Worm (Caenorhabditis elegans) whole organism, L1 larva: Measurements from ENCODE around the gene K10H10.7.
A peak's percentile ranks its signal among the peaks of the same experiment; 100 is the strongest.

Experiments used
- C34B4.2 ChIP-seq: sonication (generic microtip); optimal IDR thresholded peaks from 2 replicates; lab custom pipeline; 2017; ENCODE audit warnings: mild to moderate bottlenecking, missing genetic modification characterization, missing compliant biosample characterization
- Y116A8C.19 ChIP-seq: sonication (generic microtip); optimal IDR thresholded peaks from 2 replicates; lab custom pipeline; 2016; ENCODE audit warnings: missing compliant biosample characterization, missing genetic modification characterization, borderline replicate concordance
- aha-1 ChIP-seq: fragments of 150-350 bp; optimal IDR thresholded peaks from 2 replicates; lab custom pipeline; 2014; ENCODE audit warnings: missing biosample characterization, missing genetic modification characterization
- ama-1 ChIP-seq: fragments of 150-350 bp; optimal IDR thresholded peaks from 2 replicates; lab custom pipeline; 2014
- blmp-1 ChIP-seq: fragments of 150-350 bp; optimal IDR thresholded peaks from 2 replicates; lab custom pipeline; 2014; ENCODE audit warnings: missing biosample characterization, missing genetic modification characterization
- ceh-82 ChIP-seq, 3 experiments: fragments of 150-350 bp in 1 of 3; sonication (generic microtip) in 2 of 3; optimal IDR thresholded peaks; 2 replicates each; lab custom pipeline; 2014 to 2017; ENCODE audit warnings: missing biosample characterization in 3 of 3, missing genetic modification characterization in 3 of 3
- ceh-88 ChIP-seq: fragments of 200-800 bp; sonication (Bioruptor generic); IDR thresholded peaks from 2 replicates; pipeline ENCODE4 v1.3.6; 2022; ENCODE audit warnings: missing genetic modification characterization, missing compliant biosample characterization
- ceh-90 ChIP-seq: sonication (generic microtip); optimal IDR thresholded peaks from 2 replicates; lab custom pipeline; 2016; ENCODE audit warnings: missing genetic modification characterization, missing compliant biosample characterization
- ces-1 ChIP-seq: fragments of 150-350 bp; optimal IDR thresholded peaks from 2 replicates; lab custom pipeline; 2014; ENCODE audit warnings: missing biosample characterization, missing genetic modification reagents, missing genetic modification characterization
- dpl-1 ChIP-seq, 3 experiments: fragments of 150-350 bp in 2 of 3; sonication (generic microtip) in 1 of 3; optimal IDR thresholded peaks; 2 replicates each; lab custom pipeline; 2014 to 2017; ENCODE audit warnings: missing biosample characterization in 3 of 3, missing genetic modification characterization in 3 of 3, missing genetic modification reagents in 3 of 3
- efl-1 ChIP-seq, 4 experiments: fragments of 150-350 bp; optimal IDR thresholded peaks in 3 of 4; peaks in 1 of 4; 1 replicate in 1 of 4; 2 replicates in 3 of 4; lab custom pipeline; 2014; ENCODE audit warnings: missing biosample characterization in 2 of 4, missing genetic modification characterization in 2 of 4, missing genetic modification reagents in 2 of 4
- efl-3 ChIP-seq: fragments of 200-800 bp; sonication (Bioruptor generic); optimal IDR thresholded peaks from 2 replicates; lab custom pipeline; 2018; ENCODE audit warnings: mild to moderate bottlenecking, missing genetic modification characterization, missing compliant biosample characterization
- egl-13 ChIP-seq: sonication (generic microtip); optimal IDR thresholded peaks from 2 replicates; lab custom pipeline; 2016; ENCODE audit warnings: missing genotype, missing genetic modification reagents, missing genetic modification characterization, missing compliant biosample characterization
- egl-27 ChIP-seq, 2 experiments: fragments of 150-350 bp in 1 of 2; sonication (generic microtip); optimal IDR thresholded peaks; 3 replicates each; lab custom pipeline; 2017 to 2018; ENCODE audit warnings: missing biosample characterization in 2 of 2, missing genetic modification characterization in 2 of 2, missing genetic modification reagents in 2 of 2
- elt-2 ChIP-seq: sonication (generic microtip); optimal IDR thresholded peaks from 2 replicates; lab custom pipeline; 2016; ENCODE audit warnings: missing genetic modification characterization, mild to moderate bottlenecking, inconsistent platforms, missing compliant biosample characterization, missing genetic modification reagents
- elt-3 ChIP-seq, 6 experiments: fragments of 150-350 bp in 1 of 6; sonication (generic microtip); optimal IDR thresholded peaks; 2 replicates each; lab custom pipeline; 2017 to 2018; ENCODE audit warnings: missing biosample characterization in 6 of 6, missing genetic modification characterization in 6 of 6, inconsistent platforms in 1 of 6
- ets-5 ChIP-seq: fragments of 200-800 bp; sonication (Bioruptor generic); IDR thresholded peaks from 2 replicates; pipeline ENCODE4 v1.3.6; 2022; ENCODE audit warnings: missing genetic modification characterization, missing compliant biosample characterization
- fkh-8 ChIP-seq: sonication (generic microtip); optimal IDR thresholded peaks from 2 replicates; lab custom pipeline; 2016; ENCODE audit warnings: mild to moderate bottlenecking, missing genetic modification characterization, missing compliant biosample characterization
- grh-1 ChIP-seq: fragments of 200-800 bp; sonication (Bioruptor generic); IDR thresholded peaks from 2 replicates; pipeline ENCODE4 v1.3.6; 2022; ENCODE audit warnings: missing genetic modification reagents, missing genetic modification characterization, missing compliant biosample characterization
- hlh-4 ChIP-seq: sonication (generic microtip); optimal IDR thresholded peaks from 2 replicates; lab custom pipeline; 2016; ENCODE audit warnings: mild to moderate bottlenecking, missing genetic modification characterization, missing compliant biosample characterization
- hpl-2 ChIP-seq: fragments of 150-350 bp; optimal IDR thresholded peaks from 2 replicates; lab custom pipeline; 2014; ENCODE audit warnings: missing biosample characterization, missing genetic modification reagents, missing genetic modification characterization
- jun-1 ChIP-seq: fragments of 150-350 bp; optimal IDR thresholded peaks from 2 replicates; lab custom pipeline; 2014; ENCODE audit warnings: missing biosample characterization, missing genetic modification reagents, missing genetic modification characterization
- lin-39 ChIP-seq: fragments of 150-350 bp; optimal IDR thresholded peaks from 2 replicates; lab custom pipeline; 2014; ENCODE audit warnings: missing biosample characterization, missing genetic modification reagents, missing genetic modification characterization
- lsy-2 ChIP-seq, 2 experiments: fragments of 150-350 bp; optimal IDR thresholded peaks; 2 replicates each; lab custom pipeline; 2014; ENCODE audit warnings: missing biosample characterization in 2 of 2, missing genetic modification characterization in 2 of 2
- mab-9 ChIP-seq: fragments of 200-800 bp; sonication (Bioruptor generic); IDR thresholded peaks from 2 replicates; pipeline ENCODE4 v1.3.6; 2022; ENCODE audit warnings: missing genetic modification reagents, missing genetic modification characterization, missing compliant biosample characterization
- mdl-1 ChIP-seq, 2 experiments: fragments of 150-350 bp; optimal IDR thresholded peaks; 2 replicates each; lab custom pipeline; 2014 to 2017; ENCODE audit warnings: missing biosample characterization in 2 of 2, missing genetic modification characterization in 2 of 2, inconsistent platforms in 1 of 2
- mep-1 ChIP-seq: fragments of 150-350 bp; optimal IDR thresholded peaks from 2 replicates; lab custom pipeline; 2014; ENCODE audit warnings: missing biosample characterization, missing genetic modification characterization
- nhr-11 ChIP-seq: fragments of 150-350 bp; optimal IDR thresholded peaks from 2 replicates; lab custom pipeline; 2014; ENCODE audit warnings: missing biosample characterization, missing genetic modification characterization
- nhr-12 ChIP-seq: sonication (generic microtip); optimal IDR thresholded peaks from 2 replicates; lab custom pipeline; 2017; ENCODE audit warnings: missing biosample characterization, missing genetic modification characterization
- nhr-20 ChIP-seq: sonication (generic microtip); optimal IDR thresholded peaks from 2 replicates; lab custom pipeline; 2016; ENCODE audit warnings: mild to moderate bottlenecking, missing genetic modification characterization, missing compliant biosample characterization
- nhr-237 ChIP-seq: fragments of 150-350 bp; optimal IDR thresholded peaks from 2 replicates; lab custom pipeline; 2014; ENCODE audit warnings: missing biosample characterization, missing genetic modification characterization
- nhr-47 ChIP-seq: sonication (generic microtip); optimal IDR thresholded peaks from 2 replicates; lab custom pipeline; 2016; ENCODE audit warnings: mild to moderate bottlenecking, missing genetic modification characterization, moderate library complexity, missing compliant biosample characterization
- nhr-71 ChIP-seq: sonication (generic microtip); optimal IDR thresholded peaks from 2 replicates; lab custom pipeline; 2016; ENCODE audit warnings: mild to moderate bottlenecking, missing genetic modification characterization, moderate library complexity, missing compliant biosample characterization
- nhr-90 ChIP-seq: sonication (generic microtip); optimal IDR thresholded peaks from 2 replicates; lab custom pipeline; 2016; ENCODE audit warnings: mild to moderate bottlenecking, missing genetic modification characterization, missing compliant biosample characterization; ENCODE audit not compliant: poor library complexity
- pag-3 ChIP-seq: sonication (generic microtip); optimal IDR thresholded peaks from 2 replicates; lab custom pipeline; 2017; ENCODE audit warnings: missing genetic modification characterization, mild to moderate bottlenecking, missing compliant biosample characterization, antibody characterized with exemption, borderline replicate concordance; ENCODE audit not compliant: insufficient read depth
- pqm-1 ChIP-seq: sonication (generic microtip); optimal IDR thresholded peaks from 3 replicates; lab custom pipeline; 2017; ENCODE audit warnings: missing biosample characterization, missing genetic modification characterization
- rnt-1 ChIP-seq: sonication (generic microtip); optimal IDR thresholded peaks from 2 replicates; lab custom pipeline; 2016; ENCODE audit warnings: mild to moderate bottlenecking, missing genetic modification characterization, moderate library complexity, missing compliant biosample characterization
- skn-1 ChIP-seq: fragments of 150-350 bp; optimal IDR thresholded peaks from 2 replicates; lab custom pipeline; 2014; ENCODE audit warnings: missing biosample characterization, missing genetic modification characterization
- snpc-4 ChIP-seq: fragments of 150-350 bp; optimal IDR thresholded peaks from 2 replicates; lab custom pipeline; 2014; ENCODE audit warnings: missing biosample characterization, missing genetic modification characterization
- sptf-1 ChIP-seq: fragments of 150-350 bp; optimal IDR thresholded peaks from 2 replicates; lab custom pipeline; 2014; ENCODE audit warnings: missing biosample characterization, missing genetic modification characterization
- swsn-7 ChIP-seq: sonication (generic microtip); optimal IDR thresholded peaks from 2 replicates; lab custom pipeline; 2016; ENCODE audit warnings: missing genetic modification characterization, missing compliant biosample characterization
- tbx-2 ChIP-seq: sonication (generic microtip); optimal IDR thresholded peaks from 2 replicates; lab custom pipeline; 2016; ENCODE audit warnings: missing genetic modification characterization, missing compliant biosample characterization
- tlp-1 ChIP-seq: fragments of 150-350 bp; optimal IDR thresholded peaks from 2 replicates; lab custom pipeline; 2014; ENCODE audit warnings: missing biosample characterization, missing genetic modification characterization
- unc-130 ChIP-seq: fragments of 150-350 bp; optimal IDR thresholded peaks from 2 replicates; lab custom pipeline; 2017; ENCODE audit warnings: missing biosample characterization, missing genetic modification characterization, inconsistent platforms
- unc-98 ChIP-seq: fragments of 200-800 bp; sonication (Bioruptor generic); IDR thresholded peaks from 2 replicates; pipeline ENCODE4 v1.3.6; 2022; ENCODE audit warnings: missing genetic modification characterization, missing compliant biosample characterization
- xbp-1 ChIP-seq: sonication (generic microtip); optimal IDR thresholded peaks from 2 replicates; lab custom pipeline; 2016; ENCODE audit warnings: missing genetic modification characterization, missing compliant biosample characterization
- zag-1 ChIP-seq: fragments of 150-350 bp; optimal IDR thresholded peaks from 2 replicates; lab custom pipeline; 2014; ENCODE audit warnings: missing biosample characterization, missing genetic modification characterization

Gene K10H10.7

DNA sequence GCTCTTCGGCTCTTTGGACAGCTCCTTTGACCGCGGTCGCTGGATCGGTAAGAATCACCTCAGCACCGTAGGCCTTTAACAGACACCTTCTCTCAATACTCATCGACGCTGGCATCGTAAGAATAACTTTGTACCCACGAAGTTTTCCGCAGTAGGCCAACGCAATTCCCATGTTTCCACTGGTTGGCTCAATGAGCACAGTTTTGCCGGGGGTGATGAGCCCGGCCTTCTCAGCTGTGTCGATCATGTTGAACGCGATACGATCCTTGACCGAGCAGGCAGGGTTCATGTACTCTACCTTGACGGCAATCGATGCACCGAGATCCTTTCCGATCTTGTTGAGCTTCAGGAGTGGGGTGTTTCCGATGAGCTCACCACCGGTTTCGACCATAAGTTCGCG, 13.4 kb downstream of the K10H10.7 start:
- TF ChIP-seq blmp-1 (tag; lab: Kevin White, UChicago) = no peak
- TF ChIP-seq ceh-90 (tag; lab: Kevin White, UChicago) = no peak
- no peak for TF ChIP-seq nhr-237

- TF ChIP-seq blmp-1 (tag; lab: Kevin White, UChicago) (no peak), mep-1 (tag; lab: Kevin White, UChicago) (no peak), swsn-7 (tag; lab: Kevin White, UChicago) (no peak), lin-39 (no peak), rnt-1 (tag; lab: Kevin White, UChicago) (no peak), snpc-4 (no peak), sptf-1 (no peak), hpl-2 (GFP tag; lab: Kevin White, UChicago) (no peak), nhr-237 (no peak), zag-1 (no peak)
Measured at ce11 chrII:14492592-14493196, 14.8 kb downstream of the K10H10.7 start.

ce11 chrII:14489407-14489806, 18.1 kb downstream of the K10H10.7 start, which contains the start of gene vnut-1:
Gene vnut-1, plus strand, starts transcription at chrII:14489802.
- no peak for TF ChIP-seq mab-9
- TF ChIP-seq nhr-12 (tag; lab: Kevin White, UChicago) = no peak
- TF ChIP-seq ces-1 (GFP tag; lab: Kevin White, UChicago) = no peak
- TF ChIP-seq pqm-1 (tag; lab: Kevin White, UChicago) = no peak
- no peak for TF ChIP-seq fkh-8 (tag; lab: Kevin White, UChicago)
- no peak for TF ChIP-seq unc-98
- peak; percentile 39 for TF ChIP-seq nhr-90 (tag; lab: Kevin White, UChicago)
- no peak for TF ChIP-seq aha-1
- TF ChIP-seq grh-1 (GFP tag; lab: Robert Waterston, UW) = no peak
- no peak for TF ChIP-seq ceh-88 (GFP tag; lab: Robert Waterston, UW)
- no peak for TF ChIP-seq ets-5 (GFP tag; lab: Robert Waterston, UW)
- no peak for TF ChIP-seq xbp-1 (tag; lab: Kevin White, UChicago)
- TF ChIP-seq hlh-4 (tag; lab: Kevin White, UChicago) = no peak
- TF ChIP-seq egl-27 (tag; optimal IDR thresholded peaks at IDR 0.05; lab: Kevin White, UChicago) = no peak
- TF ChIP-seq tlp-1 (tag; lab: Kevin White, UChicago) = no peak
- TF ChIP-seq dpl-1 (GFP tag; optimal IDR thresholded peaks at IDR 0.05; lab: Kevin White, UChicago) = peak in 2 of 3 experiments; percentile 10 to 27
- TF ChIP-seq ceh-90 (tag; lab: Kevin White, UChicago) = no peak
- TF ChIP-seq hpl-2 (GFP tag; lab: Kevin White, UChicago) = no peak
- TF ChIP-seq tbx-2 (tag; lab: Kevin White, UChicago) = no peak
- no peak for TF ChIP-seq jun-1 (tag; lab: Kevin White, UChicago)
- TF ChIP-seq pag-3 (tag; lab: Kevin White, UChicago) = no peak
- TF ChIP-seq elt-2 (tag; lab: Kevin White, UChicago) = peak; percentile 50
- peak; percentile 5 to 11 for TF ChIP-seq efl-1 (optimal IDR thresholded peaks at IDR 0.05; lab: Kevin White, UChicago)
- TF ChIP-seq efl-1 (GFP tag; optimal IDR thresholded peaks at IDR 0.05 in 1 of 2; lab: Kevin White, UChicago) = peak; percentile 2 to 27
- no peak for TF ChIP-seq nhr-47
- TF ChIP-seq nhr-20 (tag; lab: Kevin White, UChicago) = peak; percentile 37
- peak in 1 of 3 experiments; percentile 7 for TF ChIP-seq ceh-82 (tag; optimal IDR thresholded peaks at IDR 0.05; lab: Kevin White, UChicago)
- peak; percentile 97 for TF ChIP-seq blmp-1 (tag; lab: Kevin White, UChicago)
- TF ChIP-seq C34B4.2 (tag; lab: Kevin White, UChicago) = no peak
- TF ChIP-seq unc-130 (tag; lab: Kevin White, UChicago) = no peak
- no peak for TF ChIP-seq mdl-1 (tag; optimal IDR thresholded peaks at IDR 0.05; lab: Kevin White, UChicago)
- TF ChIP-seq lin-39 = no peak
- TF ChIP-seq lsy-2 (tag; optimal IDR thresholded peaks at IDR 0.05; lab: Kevin White, UChicago) = peak; percentile 13 to 26
- peak; percentile 54 for TF ChIP-seq mep-1 (tag; lab: Kevin White, UChicago)
- TF ChIP-seq nhr-11 (tag; lab: Kevin White, UChicago) = no peak
- TF ChIP-seq swsn-7 (tag; lab: Kevin White, UChicago) = peak; percentile 6
- TF ChIP-seq nhr-71 (tag; lab: Kevin White, UChicago) = peak; percentile 52
- no peak for TF ChIP-seq efl-3 (GFP tag; lab: Kevin White, UChicago)
- no peak for TF ChIP-seq skn-1
- no peak for TF ChIP-seq egl-13 (tag; lab: Kevin White, UChicago)
- no peak for TF ChIP-seq sptf-1
- TF ChIP-seq elt-3 (tag; optimal IDR thresholded peaks at IDR 0.05; lab: Kevin White, UChicago) = peak in 1 of 6 experiments; percentile 6
- no peak for TF ChIP-seq ama-1 (lab: Kevin White, UChicago)
- TF ChIP-seq Y116A8C.19 (tag; lab: Kevin White, UChicago) = no peak
